Fruit fly (Drosophila melanogaster): ENCODE results near the gene CG1764.

Gene CG1764

DNA sequence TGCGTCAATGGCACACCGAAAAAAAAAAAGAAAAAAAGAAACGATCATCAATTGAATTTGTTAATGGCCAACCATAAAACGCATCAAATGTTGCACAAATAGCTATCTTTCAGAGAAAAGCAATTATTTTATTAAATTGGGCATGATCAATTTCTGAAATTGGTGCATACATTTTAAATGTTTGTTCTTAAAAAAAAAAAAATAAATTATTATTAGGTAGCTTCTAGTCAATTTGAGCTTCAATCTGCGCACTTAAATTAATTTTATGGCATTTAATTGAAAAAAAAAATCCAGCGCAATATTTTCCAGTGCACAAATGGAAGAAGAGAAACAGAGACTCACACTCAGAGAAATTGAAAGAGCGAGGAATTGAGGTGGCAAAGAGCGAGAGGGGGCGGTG, 20.9 kb upstream of the CG1764 start (continued):
- TF ChIP-seq CG1621 (tag; optimal IDR thresholded peaks at IDR 0.05) (no peak), OdsH (GFP tag; optimal IDR thresholded peaks at IDR 0.05) (peak; percentile 72), pdm3 (GFP tag; optimal IDR thresholded peaks at IDR 0.05) (peak; percentile 75), cyc (GFP tag; optimal IDR thresholded peaks at IDR 0.05) (peak; percentile 76), Hr39 (GFP tag; optimal IDR thresholded peaks at IDR 0.05) (peak; percentile 81), CG9139 (GFP tag; optimal IDR thresholded peaks at IDR 0.05) (no peak), CG16779 (tag; optimal IDR thresholded peaks at IDR 0.05) (no peak), CG6276 (GFP tag; optimal IDR thresholded peaks at IDR 0.05) (peak; percentile 2), Hr38 (GFP tag; optimal IDR thresholded peaks at IDR 0.05) (no peak), lz (GFP tag; optimal IDR thresholded peaks at IDR 0.05) (peak; percentile 78), CG10669 (GFP tag; optimal IDR thresholded peaks at IDR 0.05) (peak; percentile 6), Met (GFP tag; optimal IDR thresholded peaks at IDR 0.05) (peak; percentile 79), CG6808 (GFP tag; optimal IDR thresholded peaks at IDR 0.05) (no peak), vri (GFP tag; optimal IDR thresholded peaks at IDR 0.05) (peak; percentile 66), Blimp-1 (GFP tag; optimal IDR thresholded peaks at IDR 0.05) (no peak), fkh (GFP tag; optimal IDR thresholded peaks at IDR 0.05) (no peak), esn (GFP tag; optimal IDR thresholded peaks at IDR 0.05) (peak; percentile 85), achi (GFP tag; optimal IDR thresholded peaks at IDR 0.05) (peak; percentile 60), CG6163 (GFP tag; IDR thresholded peaks at IDR 0.05) (peak; percentile 57; the same call in 1 of the 3 replicates), fd85E (GFP tag; optimal IDR thresholded peaks at IDR 0.05) (no peak), Ets21C (GFP tag; optimal IDR thresholded peaks at IDR 0.05) (peak; percentile 73), CG8119 (GFP tag; IDR thresholded peaks at IDR 0.05) (peak; percentile 60; the same call in 2 of the 3 replicates), CG6854 (GFP tag; optimal IDR thresholded peaks at IDR 0.05) (no peak), Smox (GFP tag; optimal IDR thresholded peaks at IDR 0.05) (peak; percentile 81), Gug (GFP tag; IDR thresholded peaks at IDR 0.05) (no peak)

DNA sequence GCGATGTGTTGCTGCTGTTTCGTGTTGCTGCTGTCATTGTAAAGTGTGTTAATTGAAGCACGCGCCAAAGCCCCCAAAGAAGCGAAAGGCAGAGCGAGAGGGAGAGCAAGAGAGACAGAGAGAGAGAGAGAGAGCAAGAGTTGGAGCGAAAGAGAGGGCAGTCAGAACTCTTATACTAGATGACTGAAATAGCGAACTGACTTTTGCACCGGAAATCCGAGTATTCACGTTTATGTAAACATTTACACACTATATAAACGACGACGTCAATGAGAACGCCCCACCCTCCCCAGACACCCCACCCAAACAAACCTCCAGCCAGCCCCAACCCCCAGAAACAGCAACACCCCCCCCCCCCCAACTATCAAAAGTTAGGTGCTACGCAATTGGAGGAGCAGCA, 20.2 kb upstream of the CG1764 start:
- no peak for TF ChIP-seq fd85E (GFP tag; optimal IDR thresholded peaks at IDR 0.05)
- TF ChIP-seq CG3032 (tag; optimal IDR thresholded peaks at IDR 0.05), result no peak
- peak; percentile 87 for TF ChIP-seq fkh (GFP tag; optimal IDR thresholded peaks at IDR 0.05)
- TF ChIP-seq CG6808 (GFP tag; optimal IDR thresholded peaks at IDR 0.05), result no peak

- TF ChIP-seq Hr38 (GFP tag; optimal IDR thresholded peaks at IDR 0.05) (no peak), CG34406 (GFP tag; optimal IDR thresholded peaks at IDR 0.05) (peak; percentile 14), OdsH (GFP tag; optimal IDR thresholded peaks at IDR 0.05) (peak; percentile 16), vri (GFP tag; optimal IDR thresholded peaks at IDR 0.05) (no peak), Hr4 (GFP tag; optimal IDR thresholded peaks at IDR 0.05) (peak; percentile 11), svp (GFP tag) (peak; percentile 58), CG1621 (tag; optimal IDR thresholded peaks at IDR 0.05) (no peak), Met (GFP tag; optimal IDR thresholded peaks at IDR 0.05) (peak; percentile 0), Eip78C (GFP tag) (peak; percentile 82), Smox (GFP tag; optimal IDR thresholded peaks at IDR 0.05) (peak; percentile 9), eg (GFP tag; IDR thresholded peaks at IDR 0.05) (peak; percentile 18; the same call in 1 of the 3 replicates), CG10631 (GFP tag; optimal IDR thresholded peaks at IDR 0.05) (peak; percentile 2), CG16779 (tag; optimal IDR thresholded peaks at IDR 0.05) (no peak), CG6163 (GFP tag; IDR thresholded peaks at IDR 0.05) (0 out of 3 replicates have a peak, but pooled peaks have one; percentile 28), CG6792 (GFP tag; optimal IDR thresholded peaks at IDR 0.05) (no peak), CG8632 (GFP tag; optimal IDR thresholded peaks at IDR 0.05) (peak; percentile 17), pdm3 (GFP tag; optimal IDR thresholded peaks at IDR 0.05) (no peak), esn (GFP tag; optimal IDR thresholded peaks at IDR 0.05) (peak; percentile 24), CG32006 (GFP tag; optimal IDR thresholded peaks at IDR 0.05) (peak; percentile 53), achi (GFP tag; optimal IDR thresholded peaks at IDR 0.05) (peak; percentile 1)
Measured at dm6 chrX:13320697-13321445, 18.7 kb upstream of the CG1764 start.
